Fruit fly (Drosophila melanogaster): ENCODE results near the gene CarT.

Gene CarT

dm6 chr2L:20760956-20761355 lies 30.9 kb upstream of the CarT start:
- TF ChIP-seq CG15479 (GFP tag; optimal IDR thresholded peaks at IDR 0.05) = peak; percentile 74
- no peak for TF ChIP-seq cas (GFP tag; IDR thresholded peaks at IDR 0.05)

dm6 chr2L:20759809-20760485 lies 29.9 kb upstream of the CarT start:
- TF ChIP-seq Dad (GFP tag; optimal IDR thresholded peaks at IDR 0.05) = no peak
- TF ChIP-seq Adf1 (GFP tag; IDR thresholded peaks at IDR 0.05) = no peak
- TF ChIP-seq CG30020 (tag; optimal IDR thresholded peaks at IDR 0.05) = peak; percentile 13
- TF ChIP-seq pan (optimal IDR thresholded peaks at IDR 0.05) = no peak
- TF ChIP-seq pan (GFP tag; optimal IDR thresholded peaks at IDR 0.05 in 1 of 2, IDR thresholded peaks at IDR 0.05 in 1 of 2) = peak in 1 of 2 experiments; percentile 43
- TF ChIP-seq twi (tag; optimal IDR thresholded peaks at IDR 0.05) = no peak
- no peak for TF ChIP-seq zen2 (GFP tag; IDR thresholded peaks at IDR 0.05; ENCODE audit: partially characterized antibody)
- no peak for TF ChIP-seq vfl (GFP tag; optimal IDR thresholded peaks at IDR 0.05)
- TF ChIP-seq CG8359 (GFP tag; optimal IDR thresholded peaks at IDR 0.05; ENCODE audit: borderline replicate concordance) = no peak
- TF ChIP-seq CG12071 (GFP tag; optimal IDR thresholded peaks at IDR 0.05) = no peak
- TF ChIP-seq CG2129 (GFP tag; IDR thresholded peaks at IDR 0.05; ENCODE audit: partially characterized antibody) = no peak
- TF ChIP-seq CG8281 (tag; optimal IDR thresholded peaks at IDR 0.05) = no peak
- peak; percentile 43 for TF ChIP-seq fd3F (GFP tag; optimal IDR thresholded peaks at IDR 0.05)
- no peak for TF ChIP-seq CG1603 (tag; optimal IDR thresholded peaks at IDR 0.05)
- TF ChIP-seq CG17912 (GFP tag; optimal IDR thresholded peaks at IDR 0.05) = no peak
- no peak for TF ChIP-seq scrt (GFP tag; optimal IDR thresholded peaks at IDR 0.05)
- 0 out of 3 replicates have a peak, but pooled peaks have one; percentile 9 for TF ChIP-seq CG17361 (GFP tag; IDR thresholded peaks at IDR 0.05)
- no peak for TF ChIP-seq CG15696 (tag; optimal IDR thresholded peaks at IDR 0.05)
- TF ChIP-seq CG5180 (GFP tag; optimal IDR thresholded peaks at IDR 0.05) = no peak
- no peak for TF ChIP-seq Hr39 (optimal IDR thresholded peaks at IDR 0.05)
- TF ChIP-seq Myb (GFP tag; optimal IDR thresholded peaks at IDR 0.05) = no peak
- TF ChIP-seq HLHmδ (GFP tag; optimal IDR thresholded peaks at IDR 0.05) = no peak
- peak; percentile 54 for TF ChIP-seq CG1233 (GFP tag; optimal IDR thresholded peaks at IDR 0.05)
- TF ChIP-seq Dp (GFP tag; optimal IDR thresholded peaks at IDR 0.05) = no peak
- peak; percentile 21 for TF ChIP-seq CG6765 (GFP tag; optimal IDR thresholded peaks at IDR 0.05)
- TF ChIP-seq Pdp1 (GFP tag; optimal IDR thresholded peaks at IDR 0.05) = peak; percentile 12 to 21
- TF ChIP-seq Aef1 (GFP tag; IDR thresholded peaks at IDR 0.05) = peak; percentile 31; the same call in 1 of the 3 replicates
- TF ChIP-seq CG13424 (tag; optimal IDR thresholded peaks at IDR 0.05) = peak; percentile 58
- no peak for TF ChIP-seq CG14860 (GFP tag; IDR thresholded peaks at IDR 0.05; ENCODE audit: partially characterized antibody)
- TF ChIP-seq CG10267 (tag; optimal IDR thresholded peaks at IDR 0.05) = peak; percentile 27
- no peak for TF ChIP-seq Xbp1 (GFP tag; optimal IDR thresholded peaks at IDR 0.05)
- no peak for TF ChIP-seq inv (GFP tag; IDR thresholded peaks at IDR 0.05; ENCODE audit: partially characterized antibody)
- peak; percentile 69 for TF ChIP-seq Xrp1 (GFP tag; IDR thresholded peaks at IDR 0.05)
- no peak for TF ChIP-seq sim (GFP tag; IDR thresholded peaks at IDR 0.05)
- peak; percentile 40 for TF ChIP-seq CG1602 (GFP tag; optimal IDR thresholded peaks at IDR 0.05)
- TF ChIP-seq Tbp (GFP tag; optimal IDR thresholded peaks at IDR 0.05) = no peak
- no peak for TF ChIP-seq btn (GFP tag; optimal IDR thresholded peaks at IDR 0.05)
- TF ChIP-seq da (GFP tag; optimal IDR thresholded peaks at IDR 0.05) = no peak
- no peak for TF ChIP-seq CG31388 (GFP tag; optimal IDR thresholded peaks at IDR 0.05)
- TF ChIP-seq nom (GFP tag; optimal IDR thresholded peaks at IDR 0.05) = no peak
- no peak for TF ChIP-seq aop (GFP tag; IDR thresholded peaks at IDR 0.05)
- no peak for TF ChIP-seq Dip2 (GFP tag; IDR thresholded peaks at IDR 0.05)
- TF ChIP-seq dati (GFP tag; IDR thresholded peaks at IDR 0.05) = no peak
- TF ChIP-seq H2.0 (GFP tag; IDR thresholded peaks at IDR 0.05) = no peak
- TF ChIP-seq CG2889 (GFP tag; IDR thresholded peaks at IDR 0.05) = no peak
- peak; percentile 53 for TF ChIP-seq CG30403 (GFP tag; optimal IDR thresholded peaks at IDR 0.05)
